Worm (Caenorhabditis elegans) whole organism, mixed stage, embryonic: Measurements from ENCODE around the gene C44B11.4.
A peak's percentile ranks its signal among the peaks of the same experiment; 100 is the strongest.

Experiments used
- M03D4.4 ChIP-seq: sonication (generic microtip); optimal IDR thresholded peaks from 2 replicates; lab custom pipeline; 2017; ENCODE audit warnings: mild to moderate bottlenecking, missing genetic modification characterization, missing compliant biosample characterization
- bed-3 ChIP-seq: fragments of 200-800 bp; sonication (Bioruptor generic); optimal IDR thresholded peaks from 3 replicates; lab custom pipeline; 2018; ENCODE audit warnings: mild to moderate bottlenecking, missing genetic modification characterization, moderate library complexity, missing compliant biosample characterization
- ceh-39 ChIP-seq: fragments of 150-350 bp; optimal IDR thresholded peaks from 2 replicates; lab custom pipeline; 2014; ENCODE audit warnings: missing biosample characterization, missing genetic modification characterization
- ceh-83 ChIP-seq: fragments of 200-800 bp; sonication (Bioruptor generic); optimal IDR thresholded peaks from 2 replicates; lab custom pipeline; 2018; ENCODE audit warnings: mild to moderate bottlenecking, missing genetic modification characterization, missing compliant biosample characterization
- ces-1 ChIP-seq: fragments of 150-350 bp; optimal IDR thresholded peaks from 2 replicates; lab custom pipeline; 2014; ENCODE audit warnings: missing biosample characterization, missing genetic modification reagents, missing genetic modification characterization
- drap-1 ChIP-seq: fragments of 200-800 bp; sonication (Bioruptor generic); optimal IDR thresholded peaks from 3 replicates; lab custom pipeline; 2018; ENCODE audit warnings: mild to moderate bottlenecking, missing genetic modification characterization, missing compliant biosample characterization
- elt-3 ChIP-seq: fragments of 150-350 bp; optimal IDR thresholded peaks from 2 replicates; lab custom pipeline; 2014; ENCODE audit warnings: missing biosample characterization, missing genetic modification characterization
- flh-1 ChIP-seq: fragments of 200-800 bp; sonication (Bioruptor generic); optimal IDR thresholded peaks from 2 replicates; lab custom pipeline; 2018; ENCODE audit warnings: mild to moderate bottlenecking, missing genetic modification characterization, moderate library complexity, missing compliant biosample characterization
- ham-2 ChIP-seq: fragments of 200-800 bp; sonication (Bioruptor generic); optimal IDR thresholded peaks from 2 replicates; lab custom pipeline; 2018; ENCODE audit warnings: mild to moderate bottlenecking, missing genetic modification characterization, missing compliant biosample characterization
- hlh-1 ChIP-seq: fragments of 150-350 bp; optimal IDR thresholded peaks from 2 replicates; lab custom pipeline; 2014; ENCODE audit warnings: missing biosample characterization, missing genetic modification reagents, missing genetic modification characterization
- lin-32 ChIP-seq: fragments of 200-800 bp; sonication (Bioruptor generic); optimal IDR thresholded peaks from 2 replicates; lab custom pipeline; 2018; ENCODE audit warnings: mild to moderate bottlenecking, missing genetic modification characterization, missing compliant biosample characterization
- lsy-2 ChIP-seq: fragments of 150-350 bp; optimal IDR thresholded peaks from 2 replicates; lab custom pipeline; 2014; ENCODE audit warnings: missing biosample characterization, missing genetic modification characterization
- mep-1 ChIP-seq: fragments of 150-350 bp; optimal IDR thresholded peaks from 2 replicates; lab custom pipeline; 2017; ENCODE audit warnings: missing biosample characterization, missing genetic modification reagents, missing genetic modification characterization, inconsistent platforms
- nhr-12 ChIP-seq: fragments of 150-350 bp; optimal IDR thresholded peaks from 2 replicates; lab custom pipeline; 2014; ENCODE audit warnings: missing biosample characterization, missing genetic modification characterization
- nhr-2 ChIP-seq: fragments of 150-350 bp; optimal IDR thresholded peaks from 2 replicates; lab custom pipeline; 2014; ENCODE audit warnings: missing biosample characterization, missing genetic modification characterization
- nhr-237 ChIP-seq: fragments of 150-350 bp; optimal IDR thresholded peaks from 2 replicates; lab custom pipeline; 2014; ENCODE audit warnings: missing biosample characterization, missing genetic modification characterization
- nhr-28 ChIP-seq: fragments of 150-350 bp; optimal IDR thresholded peaks from 2 replicates; lab custom pipeline; 2014; ENCODE audit warnings: missing biosample characterization, missing genetic modification characterization
- nhr-76 ChIP-seq: sonication (generic microtip); optimal IDR thresholded peaks from 2 replicates; lab custom pipeline; 2017; ENCODE audit warnings: missing biosample characterization, missing genetic modification characterization
- pha-4 ChIP-seq: fragments of 150-350 bp; optimal IDR thresholded peaks from 2 replicates; lab custom pipeline; 2018; ENCODE audit warnings: missing biosample characterization, missing genetic modification reagents, missing genetic modification characterization
- sem-2 ChIP-seq: fragments of 200-800 bp; sonication (Bioruptor generic); optimal IDR thresholded peaks from 2 replicates; lab custom pipeline; 2018; ENCODE audit warnings: mild to moderate bottlenecking, missing genetic modification characterization, missing compliant biosample characterization
- snpc-4 ChIP-seq: fragments of 150-350 bp; optimal IDR thresholded peaks from 2 replicates; lab custom pipeline; 2014; ENCODE audit warnings: missing biosample characterization, missing genetic modification characterization
- sptf-1 ChIP-seq: sonication (generic microtip); optimal IDR thresholded peaks from 2 replicates; lab custom pipeline; 2017; ENCODE audit warnings: mild to moderate bottlenecking, missing genetic modification characterization, moderate library complexity, missing compliant biosample characterization
- zip-8 ChIP-seq: fragments of 150-350 bp; optimal IDR thresholded peaks from 2 replicates; lab custom pipeline; 2014; ENCODE audit warnings: missing biosample characterization, missing genetic modification characterization
- ztf-11 ChIP-seq: fragments of 150-350 bp; optimal IDR thresholded peaks from 2 replicates; lab custom pipeline; 2014; ENCODE audit warnings: missing biosample characterization, missing genetic modification characterization

C44B11.4 gene

ce11 chrIII:3142078-3142477, 1.5 kb downstream of the C44B11.4 start:
- TF ChIP-seq ceh-39 (tag; lab: Kevin White, UChicago), result no peak
- TF ChIP-seq flh-1, result no peak
- no peak for TF ChIP-seq ceh-83 (GFP tag; lab: Kevin White, UChicago)

ce11 chrIII:3140227-3140626, 3.3 kb downstream of the C44B11.4 start:
- TF ChIP-seq elt-3 (tag; lab: Kevin White, UChicago), result no peak
- peak; percentile 62 for TF ChIP-seq lsy-2 (tag; lab: Kevin White, UChicago)
- no peak for TF ChIP-seq snpc-4 (tag; lab: Kevin White, UChicago)
- TF ChIP-seq nhr-12 (tag; lab: Kevin White, UChicago), result no peak
- TF ChIP-seq hlh-1, result no peak

- no peak for TF ChIP-seq bed-3 (GFP tag; lab: Kevin White, UChicago)
- TF ChIP-seq lin-32 (GFP tag; lab: Kevin White, UChicago), result no peak
- peak; percentile 61 for TF ChIP-seq ces-1
- TF ChIP-seq ceh-39 (tag; lab: Kevin White, UChicago), result no peak
Observed at ce11 chrIII:3139144-3139543, 4.4 kb downstream of the C44B11.4 start, which contains the start of gene mec-12. TSS of gene mec-12 (minus strand) at chrIII:3139234.

- TF ChIP-seq nhr-12 (tag; lab: Kevin White, UChicago) (no peak), nhr-2 (tag; lab: Kevin White, UChicago) (no peak), ces-1 (peak; percentile 51)
Observed at ce11 chrIII:3138087-3138486, 5.5 kb downstream of the C44B11.4 start.

ce11 chrIII:3136325-3137001, 7.1 kb downstream of the C44B11.4 start:
- TF ChIP-seq ces-1 (peak; percentile 98), zip-8 (tag; lab: Kevin White, UChicago) (no peak)

- TF ChIP-seq M03D4.4 (no peak), drap-1 (GFP tag; lab: Kevin White, UChicago) (no peak)
Observed at ce11 chrIII:3129036-3129435, 14.5 kb downstream of the C44B11.4 start, which contains the start of gene Y53G8B.1. TSS of gene Y53G8B.1 (plus strand) at chrIII:3129277.

ce11 chrIII:3127613-3128012, 15.9 kb downstream of the C44B11.4 start:
- TF ChIP-seq nhr-237 (tag; lab: Kevin White, UChicago) (no peak), ceh-39 (tag; lab: Kevin White, UChicago) (peak; percentile 32), mep-1 (tag; lab: Kevin White, UChicago) (peak; percentile 33)
- TF ChIP-seq, all 35 proteins: peak for 2

- TF ChIP-seq ztf-11 (tag; lab: Kevin White, UChicago), result no peak
- no peak for TF ChIP-seq lsy-2 (tag; lab: Kevin White, UChicago)
- TF ChIP-seq ham-2 (GFP tag; lab: Kevin White, UChicago), result no peak
- TF ChIP-seq elt-3 (tag; lab: Kevin White, UChicago), result no peak
- no peak for TF ChIP-seq nhr-28 (tag; lab: Kevin White, UChicago)
- TF ChIP-seq nhr-76 (tag; lab: Kevin White, UChicago), result no peak
- no peak for TF ChIP-seq pha-4
- no peak for TF ChIP-seq snpc-4 (tag; lab: Kevin White, UChicago)
Observed at ce11 chrIII:3127074-3127596, 16.4 kb downstream of the C44B11.4 start, which contains the start of gene nipa-1. TSS of gene nipa-1 (minus strand) at chrIII:3127124.

ce11 chrIII:3124209-3124786, 19.3 kb downstream of the C44B11.4 start:
- TF ChIP-seq sem-2 (GFP tag; lab: Kevin White, UChicago) (no peak), pha-4 (no peak), flh-1 (no peak), ham-2 (GFP tag; lab: Kevin White, UChicago) (no peak), nhr-2 (tag; lab: Kevin White, UChicago) (no peak), zip-8 (tag; lab: Kevin White, UChicago) (no peak), ces-1 (no peak), M03D4.4 (no peak), nhr-12 (tag; lab: Kevin White, UChicago) (no peak), sptf-1 (tag; lab: Kevin White, UChicago) (no peak), nhr-76 (tag; lab: Kevin White, UChicago) (no peak)
